Worm (Caenorhabditis elegans) whole organism, L1 larva: ENCODE data around the gene mihp-2.

Experiments
- mdl-1 ChIP-seq, 2 experiments: fragments of 150-350 bp; optimal IDR thresholded peaks; 2 replicates each; lab custom pipeline; 2014 to 2017; ENCODE audit warnings: missing biosample characterization in 2 of 2, missing genetic modification characterization in 2 of 2, inconsistent platforms in 1 of 2
- mep-1 ChIP-seq: fragments of 150-350 bp; optimal IDR thresholded peaks from 2 replicates; lab custom pipeline; 2014; ENCODE audit warnings: missing biosample characterization, missing genetic modification characterization
- nhr-237 ChIP-seq: fragments of 150-350 bp; optimal IDR thresholded peaks from 2 replicates; lab custom pipeline; 2014; ENCODE audit warnings: missing biosample characterization, missing genetic modification characterization
- nhr-76 ChIP-seq: sonication (generic microtip); optimal IDR thresholded peaks from 2 replicates; lab custom pipeline; 2017; ENCODE audit warnings: missing biosample characterization, missing genetic modification characterization
- nhr-85 ChIP-seq: sonication (generic microtip); peaks from one replicate; lab custom pipeline; 2016; ENCODE audit warnings: missing genetic modification characterization, inconsistent platforms, missing compliant biosample characterization
- sox-4 ChIP-seq: sonication (generic microtip); optimal IDR thresholded peaks from 2 replicates; lab custom pipeline; 2016; ENCODE audit warnings: missing genetic modification characterization, missing compliant biosample characterization
- unc-98 ChIP-seq: fragments of 200-800 bp; sonication (Bioruptor generic); IDR thresholded peaks from 2 replicates; pipeline ENCODE4 v1.3.6; 2022; ENCODE audit warnings: missing genetic modification characterization, missing compliant biosample characterization

mihp-2 gene

DNA sequence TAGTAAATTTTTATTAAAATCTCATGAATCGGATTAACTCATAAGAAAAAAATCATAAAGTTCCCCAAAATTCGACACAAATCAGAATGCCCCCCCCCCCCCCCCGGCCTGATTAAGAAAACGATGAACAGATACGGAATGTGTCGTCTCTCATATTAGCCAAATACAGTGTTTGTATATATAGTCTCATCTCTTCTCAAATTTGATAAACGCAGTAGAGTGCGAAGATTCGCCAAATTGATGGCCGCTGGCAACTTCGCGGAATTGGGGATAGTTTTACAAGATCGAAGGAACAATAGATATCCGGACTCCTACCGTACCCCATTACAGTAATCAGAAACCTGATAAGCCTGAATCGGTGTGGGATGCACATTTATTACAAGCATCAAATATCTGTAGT lies 34.0 kb downstream of the mihp-2 start:
- TF ChIP-seq nhr-85 (tag; lab: Kevin White, UChicago) (peak; percentile 71), nhr-237 (tag; lab: Kevin White, UChicago) (no peak)
- TF ChIP-seq, all 84 proteins: peak for 1

ce11 chrV:18940341-18940740 lies 36.8 kb downstream of the mihp-2 start, which contains the start of gene Y80D3A.8:
Y80D3A.8 (plus strand) TSS chrV:18940641.
- no peak for TF ChIP-seq nhr-76 (tag; lab: Kevin White, UChicago)
- TF ChIP-seq unc-98: no peak
- TF ChIP-seq mdl-1 (tag; optimal IDR thresholded peaks at IDR 0.05; lab: Kevin White, UChicago): no peak
- no peak for TF ChIP-seq sox-4 (tag; lab: Kevin White, UChicago)
- TF ChIP-seq mep-1 (tag; lab: Kevin White, UChicago): no peak
- TF ChIP-seq, all 84 proteins: peak for 0
